Fruit fly (Drosophila melanogaster) whole organism, wandering third instar larva: Measurements from ENCODE around the gene CG15449.
A peak's percentile ranks its signal among the peaks of the same experiment; 100 is the strongest.

Experiments
- Abd-B ChIP-seq: fragments of >200 bp; optimal IDR thresholded peaks from 2 replicates; lab custom pipeline; 2017; ENCODE audit warnings: missing biosample characterization, missing genetic modification characterization
- CG32264 ChIP-seq: fragments of 200-800 bp; sonication (Bioruptor generic); optimal IDR thresholded peaks from 2 replicates; lab custom pipeline; 2016; ENCODE audit warnings: missing biosample characterization, missing genetic modification characterization
- CG9705 ChIP-seq: fragments of 200-800 bp; sonication (Bioruptor generic); optimal IDR thresholded peaks from 2 replicates; lab custom pipeline; 2018; ENCODE audit warnings: missing biosample characterization, mild to moderate bottlenecking, missing genetic modification characterization
- CrebA ChIP-seq: fragments of 200-800 bp; sonication (Bioruptor generic); optimal IDR thresholded peaks from 2 replicates; lab custom pipeline; 2016; ENCODE audit warnings: missing biosample characterization, mild to moderate bottlenecking, missing genetic modification characterization, borderline replicate concordance
- Dif ChIP-seq: fragments of 200-275, 200-300 bp; sonication (Bioruptor generic); optimal IDR thresholded peaks from 2 replicates; lab custom pipeline; 2018; ENCODE audit warnings: missing biosample characterization, missing genetic modification characterization; ENCODE audit not compliant: partially characterized antibody
- HLH106 ChIP-seq: fragments of 200-800 bp; optimal IDR thresholded peaks from 3 replicates; lab custom pipeline; 2019; ENCODE audit warnings: missing biosample characterization, mild to moderate bottlenecking, missing genetic modification characterization, moderate library complexity
- Hnf4 ChIP-seq: fragments of 200-800 bp; sonication (Bioruptor generic); optimal IDR thresholded peaks from 2 replicates; lab custom pipeline; 2016; ENCODE audit warnings: missing biosample characterization, mild to moderate bottlenecking, missing genetic modification characterization
- Hr78 ChIP-seq: fragments of >200 bp; optimal IDR thresholded peaks from 2 replicates; lab custom pipeline; 2017; ENCODE audit warnings: missing biosample characterization, missing genetic modification characterization
- Hr83 ChIP-seq: fragments of 200-300 bp; sonication (Bioruptor generic); optimal IDR thresholded peaks from 2 replicates; lab custom pipeline; 2016; ENCODE audit warnings: missing biosample characterization, mild to moderate bottlenecking, missing genetic modification characterization, moderate library complexity; ENCODE audit not compliant: poor library complexity, severe bottlenecking
- Jra ChIP-seq: sonication (Bioruptor generic); optimal IDR thresholded peaks from 2 replicates; lab custom pipeline; 2016; ENCODE audit warnings: missing biosample characterization, missing genetic modification characterization
- N ChIP-seq: fragments of >200 bp; optimal IDR thresholded peaks from 2 replicates; lab custom pipeline; 2018; ENCODE audit warnings: missing biosample characterization, missing external identifiers, missing genetic modification characterization
- OdsH ChIP-seq: fragments of 200-800 bp; sonication (Bioruptor generic); optimal IDR thresholded peaks from 2 replicates; lab custom pipeline; 2016; ENCODE audit warnings: missing biosample characterization, mild to moderate bottlenecking, missing genetic modification characterization
- Rel ChIP-seq, 2 experiments: fragments of 200-800 bp; sonication (Bioruptor generic) in 1 of 2; optimal IDR thresholded peaks; 2 replicates in 1 of 2; 3 replicates in 1 of 2; lab custom pipeline; 2016 to 2019; ENCODE audit warnings: mild to moderate bottlenecking in 2 of 2, missing biosample characterization in 2 of 2, missing genetic modification characterization in 2 of 2, moderate library complexity in 1 of 2
- Sp1 ChIP-seq: fragments of 200-800 bp; sonication (Bioruptor generic); optimal IDR thresholded peaks from 3 replicates; lab custom pipeline; 2019; ENCODE audit warnings: missing biosample characterization, mild to moderate bottlenecking, missing genetic modification characterization, moderate library complexity
- Vsx2 ChIP-seq: fragments of 200-300, 225-300 bp; sonication (Bioruptor generic); optimal IDR thresholded peaks from 2 replicates; lab custom pipeline; 2018; ENCODE audit warnings: missing biosample characterization, missing genetic modification characterization; ENCODE audit not compliant: partially characterized antibody
- br ChIP-seq: fragments of 200-800 bp; sonication (Bioruptor generic); optimal IDR thresholded peaks from 2 replicates; lab custom pipeline; 2016; ENCODE audit warnings: missing biosample characterization, missing genetic modification characterization
- brk ChIP-seq: fragments of 200-800 bp; sonication (Bioruptor generic); optimal IDR thresholded peaks from 2 replicates; lab custom pipeline; 2016; ENCODE audit warnings: missing biosample characterization, mild to moderate bottlenecking, missing genetic modification characterization
- dl ChIP-seq, 2 experiments: fragments of 175-275, 200-275 bp in 1 of 2; fragments of 200-275 bp in 1 of 2; sonication (Bioruptor generic); optimal IDR thresholded peaks; lab custom pipeline; 2018; ENCODE audit warnings: mild to moderate bottlenecking in 2 of 2, missing biosample characterization in 2 of 2, missing genetic modification characterization in 2 of 2, moderate library complexity in 2 of 2; ENCODE audit not compliant: partially characterized antibody in 2 of 2, insufficient read depth in 1 of 2
- dmrt93B ChIP-seq: fragments of 200-800 bp; sonication (Bioruptor generic); optimal IDR thresholded peaks from 2 replicates; lab custom pipeline; 2018; ENCODE audit warnings: missing biosample characterization, mild to moderate bottlenecking, missing genetic modification characterization
- ey ChIP-seq: fragments of 200-800 bp; sonication (Bioruptor generic); optimal IDR thresholded peaks from 2 replicates; lab custom pipeline; 2016; ENCODE audit warnings: missing biosample characterization, missing genetic modification characterization
- foxo ChIP-seq, 2 experiments: fragments of 200-800 bp; sonication (Bioruptor generic); optimal IDR thresholded peaks; 2 replicates in 1 of 2; 3 replicates in 1 of 2; lab custom pipeline; 2016 to 2017; ENCODE audit warnings: missing biosample characterization in 2 of 2, missing genetic modification characterization in 2 of 2
- fru ChIP-seq: fragments of 200-800 bp; sonication (Bioruptor generic); optimal IDR thresholded peaks from 3 replicates; lab custom pipeline; 2016; ENCODE audit warnings: missing biosample characterization, mild to moderate bottlenecking, missing genetic modification characterization
- h ChIP-seq: fragments of 200-800 bp; sonication (Bioruptor generic); optimal IDR thresholded peaks from 3 replicates; lab custom pipeline; 2016; ENCODE audit warnings: missing biosample characterization, mild to moderate bottlenecking, missing genetic modification characterization
- jim ChIP-seq: fragments of 175-275, 200-325 bp; sonication (Bioruptor generic); optimal IDR thresholded peaks from 2 replicates; lab custom pipeline; 2016; ENCODE audit warnings: missing biosample characterization, mild to moderate bottlenecking, missing genetic modification characterization
- pan ChIP-seq: fragments of >200 bp; optimal IDR thresholded peaks from 2 replicates; lab custom pipeline; 2017
- psq ChIP-seq: fragments of 200-800 bp; sonication (Bioruptor generic); optimal IDR thresholded peaks from 3 replicates; lab custom pipeline; 2017; ENCODE audit warnings: missing biosample characterization, mild to moderate bottlenecking, missing genetic modification characterization, moderate library complexity
- rgr ChIP-seq: fragments of 200-800 bp; sonication (Bioruptor generic); optimal IDR thresholded peaks from 3 replicates; lab custom pipeline; 2016; ENCODE audit warnings: missing biosample characterization, mild to moderate bottlenecking, missing genetic modification characterization
- sage ChIP-seq: fragments of 200-800 bp; sonication (Bioruptor generic); optimal IDR thresholded peaks from 2 replicates; lab custom pipeline; 2016; ENCODE audit warnings: missing biosample characterization, mild to moderate bottlenecking, missing genetic modification characterization
- sv ChIP-seq: fragments of 200-800 bp; sonication (Bioruptor generic); optimal IDR thresholded peaks from 3 replicates; lab custom pipeline; 2016; ENCODE audit warnings: missing biosample characterization, missing genetic modification characterization
- tai ChIP-seq: sonication (Bioruptor generic); optimal IDR thresholded peaks from 2 replicates; lab custom pipeline; 2016; ENCODE audit warnings: missing biosample characterization, missing genetic modification characterization
- usp ChIP-seq: fragments of >200 bp; optimal IDR thresholded peaks from 2 replicates; lab custom pipeline; 2017; ENCODE audit warnings: missing biosample characterization, missing genetic modification characterization
- woc ChIP-seq: sonication (Bioruptor generic); optimal IDR thresholded peaks from 2 replicates; lab custom pipeline; 2016; ENCODE audit warnings: missing biosample characterization, mild to moderate bottlenecking, missing genetic modification characterization

Gene CG15449

dm6 chrX:21058991-21059390 lies 18.6 kb upstream of the CG15449 start:
- TF ChIP-seq ey (GFP tag; lab: Kevin White, UChicago) (peak; percentile 74), Rel (GFP tag; optimal IDR thresholded peaks at IDR 0.05; lab: Kevin White, UChicago) (peak; percentile 36), Rel (tag; optimal IDR thresholded peaks at IDR 0.05; lab: Kevin White, UChicago) (no peak), h (GFP tag; lab: Kevin White, UChicago) (peak; percentile 64), pan (lab: Kevin White, UChicago) (no peak), Vsx2 (GFP tag; lab: Kevin White, UChicago) (no peak), psq (GFP tag; lab: Kevin White, UChicago) (peak; percentile 64), Jra (peak; percentile 32), usp (GFP tag; lab: Kevin White, UChicago) (no peak), Hnf4 (peak; percentile 74), foxo (GFP tag; optimal IDR thresholded peaks at IDR 0.05; lab: Kevin White, UChicago) (peak; percentile 15 to 64), woc (peak; percentile 29), fru (GFP tag; lab: Kevin White, UChicago) (peak; percentile 70), CG32264 (GFP tag; lab: Kevin White, UChicago) (peak; percentile 43), brk (GFP tag; lab: Kevin White, UChicago) (peak; percentile 7), rgr (GFP tag; lab: Kevin White, UChicago) (peak; percentile 67), OdsH (GFP tag; lab: Kevin White, UChicago) (peak; percentile 66), Sp1 (GFP tag; lab: Kevin White, UChicago) (peak; percentile 77), dmrt93B (peak; percentile 32), dl (GFP tag; optimal IDR thresholded peaks at IDR 0.05; lab: Kevin White, UChicago; ENCODE audit: insufficient read depth in 1 of 2, partially characterized antibody in 2 of 2) (no peak), sv (peak; percentile 91), HLH106 (tag; lab: Kevin White, UChicago) (peak; percentile 36), tai (peak; percentile 22), Hr83 (GFP tag; lab: Kevin White, UChicago) (no peak), br (GFP tag; lab: Kevin White, UChicago) (peak; percentile 82)

DNA sequence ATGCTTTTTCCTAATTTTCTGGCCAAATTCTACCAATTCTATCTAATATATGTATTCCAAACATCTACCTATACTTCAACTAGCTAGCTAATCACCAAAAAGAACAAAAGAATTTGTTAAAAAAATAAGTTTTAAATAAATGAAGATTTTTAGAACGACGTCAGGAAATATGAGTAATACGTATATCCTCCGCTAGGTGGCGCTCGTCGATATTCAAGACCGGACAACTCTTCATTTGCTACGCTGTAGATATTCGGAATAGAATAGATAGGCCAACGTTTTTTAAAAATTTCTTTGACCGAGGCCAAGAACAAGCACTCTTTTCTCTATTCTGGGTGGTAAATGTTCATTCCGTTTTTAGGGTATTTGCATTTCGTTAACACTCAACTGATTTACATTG lies 18.0 kb upstream of the CG15449 start:
- TF ChIP-seq Dif (GFP tag; lab: Kevin White, UChicago) (no peak), OdsH (GFP tag; lab: Kevin White, UChicago) (no peak), ey (GFP tag; lab: Kevin White, UChicago) (no peak), Hr83 (GFP tag; lab: Kevin White, UChicago) (no peak), HLH106 (tag; lab: Kevin White, UChicago) (no peak), usp (GFP tag; lab: Kevin White, UChicago) (no peak), Rel (GFP tag; optimal IDR thresholded peaks at IDR 0.05; lab: Kevin White, UChicago) (no peak), Rel (tag; optimal IDR thresholded peaks at IDR 0.05; lab: Kevin White, UChicago) (no peak), rgr (GFP tag; lab: Kevin White, UChicago) (no peak), CG9705 (GFP tag; lab: Kevin White, UChicago) (no peak), Abd-B (GFP tag; lab: Kevin White, UChicago) (no peak), foxo (GFP tag; optimal IDR thresholded peaks at IDR 0.05; lab: Kevin White, UChicago) (no peak), sage (GFP tag; lab: Kevin White, UChicago) (no peak), tai (no peak), CG32264 (GFP tag; lab: Kevin White, UChicago) (no peak), N (GFP tag; lab: Kevin White, UChicago) (no peak), CrebA (GFP tag; lab: Kevin White, UChicago) (no peak), dmrt93B (no peak)

DNA sequence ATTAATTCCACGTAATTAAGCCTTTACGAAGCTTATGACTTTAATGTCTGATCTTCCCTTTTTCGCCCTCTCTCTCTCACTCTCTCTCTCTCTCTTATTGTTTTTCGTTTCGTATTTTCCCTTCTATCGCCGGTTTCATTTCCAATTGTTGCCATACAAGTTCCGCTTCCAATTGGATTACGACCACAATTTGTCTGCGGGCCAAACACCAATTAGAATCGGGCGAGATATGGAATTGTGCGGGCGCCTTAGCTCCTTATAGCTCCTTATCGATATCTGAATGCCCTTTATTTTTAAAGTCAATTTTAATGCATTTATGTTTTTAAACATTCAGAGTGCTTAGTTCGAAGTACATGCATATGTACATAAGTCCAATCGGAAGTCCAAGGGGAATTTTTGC lies 16.3 kb upstream of the CG15449 start:
- TF ChIP-seq Jra: no peak
- no peak for TF ChIP-seq pan (lab: Kevin White, UChicago)
- TF ChIP-seq Hr78 (GFP tag; lab: Kevin White, UChicago): no peak
- no peak for TF ChIP-seq brk (GFP tag; lab: Kevin White, UChicago)
- TF ChIP-seq Dif (GFP tag; lab: Kevin White, UChicago): no peak
- no peak for TF ChIP-seq woc
- TF ChIP-seq Abd-B (GFP tag; lab: Kevin White, UChicago): no peak
- TF ChIP-seq Vsx2 (GFP tag; lab: Kevin White, UChicago): no peak
- TF ChIP-seq dmrt93B: no peak
- TF ChIP-seq Rel (GFP tag; optimal IDR thresholded peaks at IDR 0.05; lab: Kevin White, UChicago): no peak
- TF ChIP-seq Rel (tag; optimal IDR thresholded peaks at IDR 0.05; lab: Kevin White, UChicago): no peak
- TF ChIP-seq tai: no peak
- no peak for TF ChIP-seq CG9705 (GFP tag; lab: Kevin White, UChicago)
- no peak for TF ChIP-seq fru (GFP tag; lab: Kevin White, UChicago)
- no peak for TF ChIP-seq jim (GFP tag; lab: Kevin White, UChicago)
- no peak for TF ChIP-seq HLH106 (tag; lab: Kevin White, UChicago)
- no peak for TF ChIP-seq N (GFP tag; lab: Kevin White, UChicago)
- TF ChIP-seq ey (GFP tag; lab: Kevin White, UChicago): no peak
- no peak for TF ChIP-seq CrebA (GFP tag; lab: Kevin White, UChicago)
- no peak for TF ChIP-seq dl (GFP tag; optimal IDR thresholded peaks at IDR 0.05; lab: Kevin White, UChicago; ENCODE audit: insufficient read depth in 1 of 2, partially characterized antibody in 2 of 2)
- TF ChIP-seq, all 38 proteins: peak for 0
